Worm (Caenorhabditis elegans) whole organism, late embryonic: ENCODE measurements around the gene F44D12.16.

Source experiments
- C38D4.7 ChIP-seq: fragments of 200-800 bp; sonication (Bioruptor generic); optimal IDR thresholded peaks from 2 replicates; lab custom pipeline; 2018; ENCODE audit warnings: mild to moderate bottlenecking, missing genetic modification characterization, moderate library complexity, missing compliant biosample characterization
- K02D7.2 ChIP-seq: sonication (generic microtip); optimal IDR thresholded peaks from 2 replicates; lab custom pipeline; 2017; ENCODE audit warnings: mild to moderate bottlenecking, missing genetic modification characterization, missing compliant biosample characterization
- ahr-1 ChIP-seq: sonication (generic microtip); optimal IDR thresholded peaks from 2 replicates; lab custom pipeline; 2016; ENCODE audit warnings: missing genetic modification characterization, missing compliant biosample characterization
- ama-1 ChIP-seq: fragments of 150-350 bp; optimal IDR thresholded peaks from 2 replicates; lab custom pipeline; 2014
- ceh-18 ChIP-seq: sonication (generic microtip); optimal IDR thresholded peaks from 2 replicates; lab custom pipeline; 2016; ENCODE audit warnings: missing genetic modification characterization, missing compliant biosample characterization
- ceh-24 ChIP-seq: sonication (generic microtip); optimal IDR thresholded peaks from 2 replicates; lab custom pipeline; 2016; ENCODE audit warnings: mild to moderate bottlenecking, missing genetic modification characterization, missing compliant biosample characterization
- ceh-34 ChIP-seq: sonication (generic microtip); optimal IDR thresholded peaks from 2 replicates; lab custom pipeline; 2016; ENCODE audit warnings: mild to moderate bottlenecking, missing genetic modification characterization, missing compliant biosample characterization
- ceh-45 ChIP-seq: fragments of 200-800 bp; sonication (Bioruptor generic); IDR thresholded peaks from 2 replicates; pipeline ENCODE4 v1.3.6; 2022; ENCODE audit warnings: missing genetic modification reagents, missing genetic modification characterization, missing compliant biosample characterization
- ceh-9 ChIP-seq: sonication (generic microtip); optimal IDR thresholded peaks from 2 replicates; lab custom pipeline; 2016; ENCODE audit warnings: mild to moderate bottlenecking, missing genetic modification characterization, inconsistent platforms, missing compliant biosample characterization
- dmd-4 ChIP-seq: sonication (generic microtip); optimal IDR thresholded peaks from 2 replicates; lab custom pipeline; 2016; ENCODE audit warnings: borderline replicate concordance, missing genetic modification characterization, missing compliant biosample characterization
- dve-1 ChIP-seq: sonication (generic microtip); optimal IDR thresholded peaks from 2 replicates; lab custom pipeline; 2017; ENCODE audit warnings: antibody characterized with exemption, mild to moderate bottlenecking, missing genetic modification characterization, missing compliant biosample characterization
- fax-1 ChIP-seq: sonication (generic microtip); optimal IDR thresholded peaks from 2 replicates; lab custom pipeline; 2016; ENCODE audit warnings: missing genotype, missing genetic modification characterization, missing compliant biosample characterization
- hlh-8 ChIP-seq: sonication (generic microtip); optimal IDR thresholded peaks from 2 replicates; lab custom pipeline; 2016; ENCODE audit warnings: missing genotype, missing genetic modification characterization, missing compliant biosample characterization
- nfya-1 ChIP-seq: sonication (generic microtip); optimal IDR thresholded peaks from 2 replicates; lab custom pipeline; 2017; ENCODE audit warnings: missing genetic modification characterization, mild to moderate bottlenecking, missing compliant biosample characterization, antibody characterized with exemption, moderate library complexity
- nhr-11 ChIP-seq: fragments of 150-350 bp; optimal IDR thresholded peaks from 2 replicates; lab custom pipeline; 2014; ENCODE audit warnings: missing biosample characterization, missing genetic modification characterization
- pag-3 ChIP-seq: sonication (generic microtip); optimal IDR thresholded peaks from 2 replicates; lab custom pipeline; 2016; ENCODE audit warnings: missing compliant biosample characterization, missing genetic modification characterization, borderline replicate concordance
- pax-1 ChIP-seq: fragments of 150-350 bp; optimal IDR thresholded peaks from 2 replicates; lab custom pipeline; 2014; ENCODE audit warnings: missing biosample characterization, missing genetic modification characterization
- pros-1 ChIP-seq: fragments of 150-350 bp; optimal IDR thresholded peaks from 2 replicates; lab custom pipeline; 2014; ENCODE audit warnings: missing biosample characterization, missing genetic modification reagents, missing genetic modification characterization
- ref-2 ChIP-seq: sonication (generic microtip); optimal IDR thresholded peaks from 2 replicates; lab custom pipeline; 2016; ENCODE audit warnings: missing genetic modification characterization, missing compliant biosample characterization
- rnt-1 ChIP-seq: sonication (generic microtip); optimal IDR thresholded peaks from 2 replicates; lab custom pipeline; 2016; ENCODE audit warnings: missing genetic modification characterization, missing compliant biosample characterization
- syd-9 ChIP-seq: sonication (generic microtip); optimal IDR thresholded peaks from 2 replicates; lab custom pipeline; 2016; ENCODE audit warnings: mild to moderate bottlenecking, missing genetic modification characterization, moderate library complexity, missing compliant biosample characterization
- tbx-7 ChIP-seq: sonication (generic microtip); optimal IDR thresholded peaks from 2 replicates; lab custom pipeline; 2016; ENCODE audit warnings: missing genotype, missing genetic modification characterization, missing compliant biosample characterization
- ttx-3 ChIP-seq: sonication (generic microtip); optimal IDR thresholded peaks from 2 replicates; lab custom pipeline; 2016; ENCODE audit warnings: missing genetic modification reagents, missing genetic modification characterization, missing compliant biosample characterization
- unc-3 ChIP-seq, 2 experiments: fragments of 200-800 bp in 1 of 2; sonication (Bioruptor generic) in 1 of 2; sonication (generic microtip) in 1 of 2; conservative IDR thresholded peaks in 1 of 2; optimal IDR thresholded peaks in 1 of 2; 2 replicates each; pipeline versions ENCODE4 v1.3.6 to Lab custom; 2016 to 2022; ENCODE audit warnings: missing compliant biosample characterization in 2 of 2, missing genetic modification characterization in 2 of 2, missing genetic modification reagents in 1 of 2

F44D12.16 gene

DNA sequence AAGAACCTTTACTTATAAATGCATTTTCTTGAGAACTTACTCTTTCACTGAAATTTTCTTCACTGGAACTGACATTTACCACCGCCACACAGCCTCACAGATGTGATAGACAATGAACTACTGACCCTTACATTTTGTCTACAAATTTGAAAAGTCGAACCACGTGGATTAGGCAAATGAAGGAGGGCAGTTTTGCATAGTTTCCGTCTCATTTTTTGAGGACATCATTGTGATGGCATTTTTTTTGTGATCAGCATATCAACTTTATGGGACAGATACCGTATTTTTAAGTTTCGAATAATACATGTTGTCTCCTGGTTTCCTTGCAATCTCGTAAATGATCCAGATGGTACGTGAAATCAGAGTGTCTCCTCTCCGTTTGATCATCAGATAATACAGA lies 43.6 kb downstream of the F44D12.16 start, which contains the start of gene W01B6.3:
Gene W01B6.3 (minus strand): TSS at position 101 of the 400 bp plus-strand sequence.
- TF ChIP-seq ahr-1 (tag; lab: Kevin White, UChicago) (no peak), pros-1 (no peak), pag-3 (tag; lab: Kevin White, UChicago) (no peak), ref-2 (tag; lab: Kevin White, UChicago) (no peak), pax-1 (tag; lab: Kevin White, UChicago) (no peak)

ce11 chrIV:10075034-10075510 lies 46.2 kb downstream of the F44D12.16 start, which contains the start of the genes ttbk-4 and W01B6.4:
Gene ttbk-4 (minus strand): TSS chrIV:10075134.
Gene W01B6.4 (plus strand): TSS chrIV:10075460.
- no peak for TF ChIP-seq rnt-1 (tag; lab: Kevin White, UChicago)
- TF ChIP-seq tbx-7 (tag; lab: Kevin White, UChicago), result no peak
- no peak for TF ChIP-seq ttx-3 (tag; lab: Kevin White, UChicago)
- no peak for TF ChIP-seq dve-1 (tag; lab: Kevin White, UChicago)

DNA sequence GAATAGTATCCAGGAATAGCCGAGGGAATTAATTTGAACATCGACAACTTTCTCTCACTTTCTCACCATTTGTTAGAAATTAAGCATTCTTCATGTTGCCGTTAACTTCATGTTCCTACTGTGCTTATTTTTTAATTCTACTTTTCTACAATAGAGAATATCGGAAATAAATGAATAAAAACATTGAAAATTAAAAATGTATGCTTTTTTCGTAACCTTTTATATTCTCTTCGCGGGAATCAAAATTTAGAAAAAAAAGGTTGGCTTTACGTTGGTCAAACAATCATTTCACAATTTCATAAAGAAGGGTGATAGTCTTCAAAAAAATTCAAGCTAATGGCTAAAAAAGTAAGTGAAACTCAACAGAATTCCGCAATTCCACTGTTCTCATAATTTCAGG lies 47.0 kb downstream of the F44D12.16 start, which contains the start of gene W01B6.5:
Gene W01B6.5 (plus strand): TSS at position 301 of the 400 bp plus-strand sequence.
- TF ChIP-seq ceh-18 (tag; lab: Kevin White, UChicago) (no peak), hlh-8 (no peak), ceh-45 (GFP tag; lab: Robert Waterston, UW) (no peak), dmd-4 (tag; lab: Kevin White, UChicago) (no peak), unc-3 (GFP tag; conservative IDR thresholded peaks at IDR 0.05; lab: Robert Waterston, UW) (no peak), unc-3 (tag; optimal IDR thresholded peaks at IDR 0.05; lab: Kevin White, UChicago) (no peak)

DNA sequence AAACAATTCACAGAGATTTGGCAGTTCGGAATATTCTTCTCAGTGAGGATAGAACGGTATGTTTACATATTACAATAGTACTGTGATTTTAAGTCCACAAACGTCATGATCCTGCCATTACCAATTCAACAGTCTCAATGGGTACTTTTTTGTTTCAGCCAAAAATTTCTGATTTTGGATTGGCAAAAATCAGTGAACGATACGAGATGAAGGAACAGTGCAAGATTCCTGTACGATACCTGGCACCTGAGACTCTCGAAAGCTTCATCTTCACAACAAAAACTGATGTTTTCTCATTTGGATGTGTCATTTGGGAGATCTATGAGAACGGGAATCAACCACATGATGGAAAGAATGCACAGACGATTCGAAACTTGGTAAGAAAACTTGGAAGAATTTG lies 49.1 kb downstream of the F44D12.16 start:
- no peak for TF ChIP-seq ceh-34 (tag; lab: Kevin White, UChicago)
- TF ChIP-seq ceh-45 (GFP tag; lab: Robert Waterston, UW), result no peak
- TF ChIP-seq C38D4.7 (GFP tag; lab: Kevin White, UChicago), result no peak
- no peak for TF ChIP-seq nfya-1
- no peak for TF ChIP-seq fax-1 (tag; lab: Kevin White, UChicago)
- no peak for TF ChIP-seq ceh-9 (tag; lab: Kevin White, UChicago)
- no peak for TF ChIP-seq K02D7.2 (tag; lab: Kevin White, UChicago)
- no peak for TF ChIP-seq pros-1
- no peak for TF ChIP-seq nhr-11 (tag; lab: Kevin White, UChicago)
- no peak for TF ChIP-seq ceh-18 (tag; lab: Kevin White, UChicago)
- no peak for TF ChIP-seq unc-3 (GFP tag; conservative IDR thresholded peaks at IDR 0.05; lab: Robert Waterston, UW)
- TF ChIP-seq unc-3 (tag; optimal IDR thresholded peaks at IDR 0.05; lab: Kevin White, UChicago), result no peak
- TF ChIP-seq ceh-24 (tag; lab: Kevin White, UChicago), result no peak
- TF ChIP-seq ttx-3 (tag; lab: Kevin White, UChicago), result no peak
- no peak for TF ChIP-seq hlh-8
- TF ChIP-seq ama-1, result no peak
- TF ChIP-seq syd-9, result no peak
